Fruit fly (Drosophila melanogaster) whole organism, embryonic: ENCODE data around the gene CG15642.

Experiments used
- ATbp ChIP-seq: fragments of 200-800 bp; sonication (Bioruptor generic); optimal IDR thresholded peaks from 2 replicates; lab custom pipeline; 2017; ENCODE audit warnings: missing biosample characterization, mild to moderate bottlenecking, missing genetic modification characterization, missing genetic modification reagents
- Asciz ChIP-seq: fragments of 200-800 bp; sonication (Bioruptor generic); optimal IDR thresholded peaks from 2 replicates; lab custom pipeline; 2017; ENCODE audit warnings: missing biosample characterization, mild to moderate bottlenecking, missing genetic modification characterization, missing genetic modification reagents
- Blimp-1 ChIP-seq: fragments of 200-800 bp; sonication (Bioruptor generic); optimal IDR thresholded peaks from 3 replicates; lab custom pipeline; 2018; ENCODE audit warnings: missing biosample characterization, missing genetic modification characterization, mild to moderate bottlenecking, moderate library complexity, missing genetic modification reagents
- BtbVII ChIP-seq: fragments of 200-800 bp; sonication (Bioruptor generic); optimal IDR thresholded peaks from 3 replicates; lab custom pipeline; 2017; ENCODE audit warnings: missing biosample characterization, mild to moderate bottlenecking, missing genetic modification characterization
- CG10209 ChIP-seq: fragments of 200-800 bp; sonication (Bioruptor generic); optimal IDR thresholded peaks from 3 replicates; lab custom pipeline; 2017; ENCODE audit warnings: missing biosample characterization, mild to moderate bottlenecking, missing genetic modification characterization, missing genetic modification reagents
- CG11398 ChIP-seq: fragments of 200-800 bp; sonication (Bioruptor generic); optimal IDR thresholded peaks from 2 replicates; lab custom pipeline; 2016; ENCODE audit warnings: missing biosample characterization, missing genetic modification characterization
- CG11723 ChIP-seq: fragments of 200-800 bp; sonication (Bioruptor generic); optimal IDR thresholded peaks from 2 replicates; lab custom pipeline; 2017; ENCODE audit warnings: missing biosample characterization, mild to moderate bottlenecking, missing genetic modification characterization
- CG12236 ChIP-seq: fragments of 200-800 bp; sonication (Bioruptor generic); optimal IDR thresholded peaks from 2 replicates; lab custom pipeline; 2016; ENCODE audit warnings: missing biosample characterization, missing genetic modification characterization
- CG15011 ChIP-seq: fragments of 200-800 bp; sonication (Bioruptor generic); optimal IDR thresholded peaks from 3 replicates; lab custom pipeline; 2018; ENCODE audit warnings: missing biosample characterization, mild to moderate bottlenecking, missing genetic modification characterization
- CG15514 ChIP-seq: fragments of 200-800 bp; sonication (Bioruptor generic); optimal IDR thresholded peaks from 3 replicates; lab custom pipeline; 2017; ENCODE audit warnings: missing biosample characterization, missing genetic modification characterization, mild to moderate bottlenecking, moderate library complexity, missing genetic modification reagents
- CG17361 ChIP-seq: fragments of 200-800 bp; sonication (Bioruptor generic); IDR thresholded peaks from 3 replicates; pipeline ENCODE4 v1.3.6; 2022; ENCODE audit warnings: missing biosample characterization, missing genetic modification characterization
- CG17912 ChIP-seq: fragments of 200-800 bp; sonication (Bioruptor generic); optimal IDR thresholded peaks from 2 replicates; lab custom pipeline; 2018; ENCODE audit warnings: missing biosample characterization, mild to moderate bottlenecking, missing genetic modification characterization
- CG1832 ChIP-seq: fragments of 200-800 bp; sonication (Bioruptor generic); optimal IDR thresholded peaks from 2 replicates; lab custom pipeline; 2017; ENCODE audit warnings: missing biosample characterization, mild to moderate bottlenecking, missing genetic modification characterization, inconsistent platforms
- CG18619 ChIP-seq: fragments of 200-800 bp; sonication (Bioruptor generic); optimal IDR thresholded peaks from 3 replicates; lab custom pipeline; 2017; ENCODE audit warnings: missing biosample characterization, mild to moderate bottlenecking, missing genetic modification characterization
- CG2116 ChIP-seq: fragments of 200-800 bp; sonication (Bioruptor generic); optimal IDR thresholded peaks from 3 replicates; lab custom pipeline; 2018; ENCODE audit warnings: missing biosample characterization, mild to moderate bottlenecking, missing genetic modification characterization
- CG2875 ChIP-seq: fragments of 200-800 bp; sonication (Bioruptor generic); optimal IDR thresholded peaks from 2 replicates; lab custom pipeline; 2017; ENCODE audit warnings: missing biosample characterization, mild to moderate bottlenecking, missing genetic modification characterization, missing genetic modification reagents
- CG31365 ChIP-seq: fragments of 200-800 bp; sonication (Bioruptor generic); optimal IDR thresholded peaks from 2 replicates; lab custom pipeline; 2018; ENCODE audit warnings: missing biosample characterization, mild to moderate bottlenecking, missing genetic modification characterization
- CG3995 ChIP-seq: fragments of 200-800 bp; sonication (Bioruptor generic); optimal IDR thresholded peaks from 3 replicates; lab custom pipeline; 2016; ENCODE audit warnings: missing biosample characterization, missing genetic modification characterization
- CG4707 ChIP-seq: fragments of 200-800 bp; sonication (Bioruptor generic); optimal IDR thresholded peaks from 2 replicates; lab custom pipeline; 2018; ENCODE audit warnings: missing biosample characterization, mild to moderate bottlenecking, missing genetic modification characterization, moderate library complexity
- CG5953 ChIP-seq: fragments of 200-800 bp; sonication (Bioruptor generic); IDR thresholded peaks from 2 replicates; pipeline ENCODE4 v1.3.6; 2022; ENCODE audit warnings: missing biosample characterization, missing genetic modification characterization
- CG7745 ChIP-seq: fragments of 200-800 bp; sonication (Bioruptor generic); optimal IDR thresholded peaks from 2 replicates; lab custom pipeline; 2018; ENCODE audit warnings: missing biosample characterization, mild to moderate bottlenecking, missing genetic modification characterization, moderate library complexity
- CG9932 ChIP-seq: fragments of 200-800 bp; sonication (Bioruptor generic); IDR thresholded peaks from 2 replicates; pipeline ENCODE4 v1.3.6; 2022; ENCODE audit warnings: missing biosample characterization, missing genetic modification characterization
- D19B ChIP-seq: fragments of 200-800 bp; sonication (Bioruptor generic); optimal IDR thresholded peaks from 2 replicates; lab custom pipeline; 2017; ENCODE audit warnings: missing biosample characterization, mild to moderate bottlenecking, missing genetic modification characterization
- Dek ChIP-seq: fragments of 200-800 bp; sonication (Bioruptor generic); optimal IDR thresholded peaks from 3 replicates; lab custom pipeline; 2019; ENCODE audit warnings: missing biosample characterization, mild to moderate bottlenecking, missing genetic modification characterization, moderate library complexity
- Drgx ChIP-seq: fragments of 200-800 bp; sonication (Bioruptor generic); IDR thresholded peaks from 2 replicates; pipeline ENCODE4 v1.3.6; 2022; ENCODE audit warnings: missing biosample characterization, missing genetic modification characterization
- ERR ChIP-seq: fragments of 200-800 bp; sonication (Bioruptor generic); optimal IDR thresholded peaks from 2 replicates; lab custom pipeline; 2016; ENCODE audit warnings: missing biosample characterization, missing genetic modification characterization
- Gsc ChIP-seq: fragments of 200-800 bp; sonication (Bioruptor generic); IDR thresholded peaks from 2 replicates; pipeline ENCODE4 v1.3.6; 2022; ENCODE audit warnings: missing biosample characterization, missing genetic modification characterization
- HLH54F ChIP-seq: fragments of 200-800 bp; sonication (Bioruptor generic); optimal IDR thresholded peaks from 3 replicates; lab custom pipeline; 2016; ENCODE audit warnings: missing biosample characterization, missing genetic modification characterization
- Hand ChIP-seq: fragments of 200-800 bp; sonication (Bioruptor generic); optimal IDR thresholded peaks from 2 replicates; lab custom pipeline; 2017; ENCODE audit warnings: mild to moderate bottlenecking, missing biosample characterization, missing genetic modification reagents, missing genetic modification characterization
- Mrtf ChIP-seq: fragments of 200-800 bp; sonication (Bioruptor generic); IDR thresholded peaks from 3 replicates; pipeline ENCODE4 v1.3.6; 2022; ENCODE audit warnings: missing biosample characterization, missing genetic modification characterization
- NK7.1 ChIP-seq: fragments of 200-800 bp; sonication (Bioruptor generic); optimal IDR thresholded peaks from 3 replicates; lab custom pipeline; 2016; ENCODE audit warnings: missing biosample characterization, missing genetic modification characterization
- Optix ChIP-seq: fragments of 200-800 bp; sonication (Bioruptor generic); IDR thresholded peaks from 3 replicates; pipeline ENCODE4 v1.3.6; 2022; ENCODE audit warnings: missing biosample characterization, missing genetic modification characterization
- Ptx1 ChIP-seq: fragments of 200-800 bp; sonication (Bioruptor generic); IDR thresholded peaks from 2 replicates; pipeline ENCODE4 v1.3.6; 2022; ENCODE audit warnings: missing biosample characterization, missing genetic modification characterization
- Sin3A ChIP-seq: fragments of >200 bp; optimal IDR thresholded peaks from 2 replicates; lab custom pipeline; 2018
- Sox100B ChIP-seq: fragments of 200-800 bp; sonication (Bioruptor generic); optimal IDR thresholded peaks from 3 replicates; lab custom pipeline; 2018; ENCODE audit warnings: missing biosample characterization, mild to moderate bottlenecking, missing genetic modification characterization
- Xbp1 ChIP-seq: fragments of 200-800 bp; sonication (Bioruptor generic); optimal IDR thresholded peaks from 3 replicates; lab custom pipeline; 2016; ENCODE audit warnings: missing biosample characterization, mild to moderate bottlenecking, missing genetic modification characterization
- abd-A ChIP-seq: fragments of 200-800 bp; sonication (Bioruptor generic); optimal IDR thresholded peaks from 3 replicates; lab custom pipeline; 2019; ENCODE audit warnings: missing biosample characterization, mild to moderate bottlenecking, missing genetic modification characterization, moderate library complexity
- bowl ChIP-seq: fragments of 200-800 bp; sonication (Bioruptor generic); IDR thresholded peaks from 2 replicates; pipeline ENCODE4 v1.3.6; 2022; ENCODE audit warnings: missing biosample characterization, missing genetic modification characterization
- bsh ChIP-seq, 2 experiments: fragments of 200-800 bp; sonication (Bioruptor generic); optimal IDR thresholded peaks; 2 replicates each; lab custom pipeline; 2017 to 2018; ENCODE audit warnings: mild to moderate bottlenecking in 2 of 2, missing biosample characterization in 2 of 2, missing genetic modification characterization in 2 of 2, moderate library complexity in 1 of 2
- dimm ChIP-seq: fragments of 200-800 bp; sonication (Bioruptor generic); IDR thresholded peaks from 2 replicates; pipeline ENCODE4 v1.3.6; 2022; ENCODE audit warnings: missing biosample characterization, missing genetic modification characterization
- ems ChIP-seq: fragments of 200-800 bp; sonication (Bioruptor generic); optimal IDR thresholded peaks from 3 replicates; lab custom pipeline; 2016; ENCODE audit warnings: missing biosample characterization, missing genetic modification characterization
- en ChIP-seq: fragments of 200-800 bp; sonication (Bioruptor generic); optimal IDR thresholded peaks from 2 replicates; lab custom pipeline; 2016; ENCODE audit warnings: missing biosample characterization, missing genetic modification characterization
- gem ChIP-seq: fragments of 200-800 bp; sonication (Bioruptor generic); optimal IDR thresholded peaks from 2 replicates; lab custom pipeline; 2019; ENCODE audit warnings: missing biosample characterization, mild to moderate bottlenecking, missing genetic modification characterization, moderate library complexity
- hkb ChIP-seq, 2 experiments: fragments of 200-800 bp in 1 of 2; fragments of >200 bp in 1 of 2; sonication (Bioruptor generic) in 1 of 2; IDR thresholded peaks in 1 of 2; optimal IDR thresholded peaks in 1 of 2; 2 replicates each; pipeline versions ENCODE4 v1.3.6 to Lab custom; 2017 to 2022; ENCODE audit warnings: missing biosample characterization in 1 of 2, missing genetic modification characterization in 1 of 2
- lola ChIP-seq, 3 experiments: fragments of >200 bp in 2 of 3; fragments of 200-800 bp in 1 of 3; sonication (Bioruptor generic) in 1 of 3; optimal IDR thresholded peaks; 2 replicates each; lab custom pipeline; 2017 to 2019; ENCODE audit warnings: missing biosample characterization in 3 of 3, missing genetic modification characterization in 3 of 3, mild to moderate bottlenecking in 1 of 3, moderate library complexity in 1 of 3
- mam ChIP-seq: fragments of 200-800 bp; sonication (Bioruptor generic); optimal IDR thresholded peaks from 3 replicates; lab custom pipeline; 2016; ENCODE audit warnings: missing biosample characterization, missing genetic modification characterization
- nerfin-1 ChIP-seq: fragments of 200-800 bp; sonication (Bioruptor generic); optimal IDR thresholded peaks from 3 replicates; lab custom pipeline; 2019; ENCODE audit warnings: missing biosample characterization, mild to moderate bottlenecking, missing genetic modification characterization, moderate library complexity
- pnt ChIP-seq: fragments of 200-800 bp; sonication (Bioruptor generic); optimal IDR thresholded peaks from 3 replicates; lab custom pipeline; 2016; ENCODE audit warnings: missing biosample characterization, missing genetic modification characterization
- rib ChIP-seq: fragments of 200-800 bp; sonication (Bioruptor generic); IDR thresholded peaks from 2 replicates; pipeline ENCODE4 v1.3.6; 2022; ENCODE audit warnings: missing biosample characterization, missing genetic modification characterization
- run ChIP-seq: fragments of 200-800 bp; sonication (Bioruptor generic); optimal IDR thresholded peaks from 3 replicates; lab custom pipeline; 2018; ENCODE audit warnings: missing biosample characterization, mild to moderate bottlenecking, missing genetic modification characterization
- tio ChIP-seq: fragments of 200-800 bp; sonication (Bioruptor generic); optimal IDR thresholded peaks from 2 replicates; lab custom pipeline; 2017; ENCODE audit warnings: missing biosample characterization, missing genetic modification characterization, inconsistent platforms

The CG15642 gene

DNA sequence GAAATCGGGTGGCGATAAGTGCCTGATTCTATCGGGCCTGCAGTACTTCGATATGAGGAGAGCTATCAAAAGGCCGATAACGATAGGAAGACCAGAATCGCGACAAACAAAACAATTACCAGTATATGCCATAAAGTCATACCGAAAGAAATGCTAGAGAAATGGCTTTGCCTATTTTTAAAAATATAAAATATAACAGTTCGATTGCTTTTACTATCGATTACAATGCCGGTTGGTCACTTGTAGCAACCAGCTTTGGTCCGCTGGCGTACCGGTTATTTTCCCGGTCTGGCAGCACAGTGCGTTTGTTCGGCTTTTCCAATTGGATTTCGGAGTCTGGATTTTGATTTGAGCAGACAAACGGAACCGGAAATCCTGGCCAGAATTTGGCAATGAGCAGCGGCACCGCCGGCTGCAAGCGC lies 5.1 kb downstream of the CG15642 start, which contains the start of the genes shtd, CG6294 and CG6299 (continued):
- no peak for TF ChIP-seq en (GFP tag; lab: Kevin White, UChicago)
- no peak for TF ChIP-seq hkb (optimal IDR thresholded peaks at IDR 0.05; lab: Kevin White, UChicago)
- no peak for TF ChIP-seq hkb (GFP tag; IDR thresholded peaks at IDR 0.05; lab: Robert Waterston, UW)
- no peak for TF ChIP-seq bsh (GFP tag; optimal IDR thresholded peaks at IDR 0.05; lab: Kevin White, UChicago)
- no peak for TF ChIP-seq CG10209 (GFP tag; lab: Kevin White, UChicago)
- TF ChIP-seq abd-A (tag; lab: Kevin White, UChicago) = no peak
- no peak for TF ChIP-seq Optix
- no peak for TF ChIP-seq gem
- TF ChIP-seq run (tag; lab: Kevin White, UChicago) = no peak
- no peak for TF ChIP-seq BtbVII (GFP tag; lab: Kevin White, UChicago)
- TF ChIP-seq CG11398 (GFP tag; lab: Kevin White, UChicago) = no peak
- no peak for TF ChIP-seq D19B (GFP tag; lab: Kevin White, UChicago)
- no peak for TF ChIP-seq Ptx1
- TF ChIP-seq mam (GFP tag; lab: Kevin White, UChicago) = peak; percentile 4
- TF ChIP-seq Xbp1 = peak; percentile 32
- TF ChIP-seq Asciz = no peak
- no peak for TF ChIP-seq ATbp
- no peak for TF ChIP-seq CG3995 (GFP tag; lab: Kevin White, UChicago)
- TF ChIP-seq Dek = no peak
- TF ChIP-seq lola (GFP tag; optimal IDR thresholded peaks at IDR 0.05; lab: Kevin White, UChicago) = no peak
- no peak for TF ChIP-seq pnt (GFP tag; lab: Kevin White, UChicago)
- no peak for TF ChIP-seq Gsc
- TF ChIP-seq CG5953 (GFP tag; lab: Robert Waterston, UW) = no peak
- TF ChIP-seq CG2116 (GFP tag; lab: Kevin White, UChicago) = peak; percentile 82
- TF ChIP-seq CG17912 (GFP tag; lab: Kevin White, UChicago) = no peak
- no peak for TF ChIP-seq Drgx (GFP tag; lab: Robert Waterston, UW)
- TF ChIP-seq ERR (GFP tag; lab: Kevin White, UChicago) = no peak
- no peak for TF ChIP-seq tio (GFP tag; lab: Kevin White, UChicago)
- no peak for TF ChIP-seq CG15011
- no peak for TF ChIP-seq Sox100B
- TF ChIP-seq Sin3A = peak; percentile 84
- peak; percentile 94 for TF ChIP-seq CG15514 (GFP tag; lab: Kevin White, UChicago)
- no peak for TF ChIP-seq bowl (GFP tag; lab: Robert Waterston, UW)
- TF ChIP-seq dimm (GFP tag; lab: Robert Waterston, UW) = no peak
- TF ChIP-seq CG9932 (GFP tag; lab: Robert Waterston, UW) = peak; percentile 33; the same call in 1 of the 2 replicates
- TF ChIP-seq Mrtf (GFP tag; lab: Robert Waterston, UW) = no peak
- no peak for TF ChIP-seq CG18619 (GFP tag; lab: Kevin White, UChicago)
- TF ChIP-seq Blimp-1 = no peak
- TF ChIP-seq rib (GFP tag; lab: Robert Waterston, UW) = no peak
- no peak for TF ChIP-seq NK7.1 (GFP tag; lab: Kevin White, UChicago)
- TF ChIP-seq CG7745 (tag; lab: Kevin White, UChicago) = no peak
- TF ChIP-seq HLH54F (GFP tag; lab: Kevin White, UChicago) = peak; percentile 6
- no peak; the same call in 2 of the 3 replicates for TF ChIP-seq CG17361 (GFP tag; lab: Robert Waterston, UW)
- no peak for TF ChIP-seq CG31365
- no peak for TF ChIP-seq CG4707 (GFP tag; lab: Kevin White, UChicago)
- peak; percentile 13 for TF ChIP-seq ems (GFP tag; lab: Kevin White, UChicago)
- TF ChIP-seq CG1832 (GFP tag; lab: Kevin White, UChicago) = no peak
- TF ChIP-seq CG2875 = no peak
- no peak for TF ChIP-seq CG11723 (GFP tag; lab: Kevin White, UChicago)
- no peak for TF ChIP-seq nerfin-1 (tag; lab: Kevin White, UChicago)
- no peak for TF ChIP-seq CG12236 (GFP tag; lab: Kevin White, UChicago)
- no peak for TF ChIP-seq Hand (GFP tag; lab: Kevin White, UChicago)
